Fruit fly (Drosophila melanogaster): ENCODE data around the gene if.

Gene if

DNA sequence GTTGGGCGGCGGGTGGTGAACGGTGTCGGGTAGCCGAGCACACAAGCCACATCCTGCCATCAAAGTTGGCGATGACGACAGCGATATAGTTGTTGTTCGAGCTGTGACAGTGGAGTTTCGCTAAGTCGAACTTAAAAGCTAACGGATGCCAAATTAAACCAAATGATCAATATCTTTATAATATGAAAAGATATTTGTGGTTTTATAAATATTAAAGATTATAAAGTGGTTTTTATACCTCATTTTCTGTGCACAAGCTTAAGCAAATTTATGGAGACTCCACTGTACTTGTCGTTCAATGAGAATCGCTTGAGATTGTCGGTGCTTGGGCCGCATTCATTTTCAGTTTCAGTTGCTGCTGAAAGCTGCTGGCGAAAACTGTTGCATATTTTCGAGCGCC is 38.8 kb upstream of the if start (continued):
- TF ChIP-seq Fer3 (tag; optimal IDR thresholded peaks at IDR 0.05) = peak; percentile 49
- TF ChIP-seq CG14014 (GFP tag; IDR thresholded peaks at IDR 0.05) = peak; percentile 48; the same call in 1 of the 2 replicates
- peak; percentile 32 for TF ChIP-seq ewg (GFP tag; optimal IDR thresholded peaks at IDR 0.05)
- peak in 1 of 2 experiments; percentile 38 for TF ChIP-seq Eip74EF (GFP tag; optimal IDR thresholded peaks at IDR 0.05)
- TF ChIP-seq dmrt99B (tag; optimal IDR thresholded peaks at IDR 0.05) = peak; percentile 70
- no peak for TF ChIP-seq sqz (GFP tag; optimal IDR thresholded peaks at IDR 0.05)
- TF ChIP-seq CG2120 (GFP tag; optimal IDR thresholded peaks at IDR 0.05) = peak; percentile 29
- TF ChIP-seq onecut (GFP tag; IDR thresholded peaks at IDR 0.05) = peak; percentile 41
- no peak for TF ChIP-seq sug (tag; optimal IDR thresholded peaks at IDR 0.05)
- TF ChIP-seq Dad (GFP tag; optimal IDR thresholded peaks at IDR 0.05) = no peak
- peak; percentile 3 for TF ChIP-seq Nf-YB (GFP tag; optimal IDR thresholded peaks at IDR 0.05)
- peak; percentile 35 for TF ChIP-seq CG4424 (GFP tag; optimal IDR thresholded peaks at IDR 0.05)
- TF ChIP-seq CG10543 (GFP tag; optimal IDR thresholded peaks at IDR 0.05) = no peak
- TF ChIP-seq bowl (GFP tag; IDR thresholded peaks at IDR 0.05) = 0 out of 2 replicates have a peak, but pooled peaks have one; percentile 18
- TF ChIP-seq trh (GFP tag; optimal IDR thresholded peaks at IDR 0.05) = no peak
- TF ChIP-seq fd64A (GFP tag; optimal IDR thresholded peaks at IDR 0.05) = no peak
- TF ChIP-seq Xrp1 (GFP tag; IDR thresholded peaks at IDR 0.05) = peak; percentile 77
- no peak for TF ChIP-seq h (optimal IDR thresholded peaks at IDR 0.05)
- TF ChIP-seq Nf-YA (GFP tag; IDR thresholded peaks at IDR 0.05) = peak; percentile 42; the same call in 1 of the 2 replicates
- no peak for TF ChIP-seq Dip3 (GFP tag; optimal IDR thresholded peaks at IDR 0.05)
- TF ChIP-seq pnt (GFP tag; optimal IDR thresholded peaks at IDR 0.05) = no peak
- TF ChIP-seq CG16863 (GFP tag; optimal IDR thresholded peaks at IDR 0.05) = no peak
- TF ChIP-seq Usf (GFP tag; optimal IDR thresholded peaks at IDR 0.05) = no peak
- no peak for TF ChIP-seq Dref (GFP tag; IDR thresholded peaks at IDR 0.05)
- peak; percentile 37; the same call in 1 of the 2 replicates for TF ChIP-seq peb (GFP tag; IDR thresholded peaks at IDR 0.05)
- TF ChIP-seq CG2875 (GFP tag; optimal IDR thresholded peaks at IDR 0.05) = peak; percentile 17
- TF ChIP-seq Fer2 (tag; optimal IDR thresholded peaks at IDR 0.05) = no peak
- TF ChIP-seq CG30020 (tag; optimal IDR thresholded peaks at IDR 0.05) = no peak
- no peak for TF ChIP-seq en (GFP tag; optimal IDR thresholded peaks at IDR 0.05)
- TF ChIP-seq CG2678 (tag; optimal IDR thresholded peaks at IDR 0.05) = peak; percentile 70
- no peak for TF ChIP-seq HmgD (GFP tag; optimal IDR thresholded peaks at IDR 0.05)
- TF ChIP-seq CG34422 (GFP tag; IDR thresholded peaks at IDR 0.05) = peak; percentile 38; the same call in 1 of the 3 replicates
- TF ChIP-seq CHES-1-like (GFP tag; optimal IDR thresholded peaks at IDR 0.05) = no peak
- no peak for TF ChIP-seq z (GFP tag; IDR thresholded peaks at IDR 0.05)
- no peak for TF ChIP-seq CG4360 (GFP tag; IDR thresholded peaks at IDR 0.05)
- no peak for TF ChIP-seq CG12155 (GFP tag; optimal IDR thresholded peaks at IDR 0.05)
- no peak for TF ChIP-seq Bteb2 (GFP tag; optimal IDR thresholded peaks at IDR 0.05)
- TF ChIP-seq CG14050 (GFP tag; IDR thresholded peaks at IDR 0.05) = peak; percentile 55; the same call in 1 of the 3 replicates
- TF ChIP-seq CG17328 (GFP tag; IDR thresholded peaks at IDR 0.05) = peak; percentile 39; the same call in 1 of the 2 replicates
- no peak for TF ChIP-seq Ravus (GFP tag; IDR thresholded peaks at IDR 0.05)
- peak; percentile 34 for TF ChIP-seq Abd-B (GFP tag; optimal IDR thresholded peaks at IDR 0.05)
- TF ChIP-seq vnd (GFP tag; IDR thresholded peaks at IDR 0.05; ENCODE audit: partially characterized antibody) = no peak
- TF ChIP-seq scrt (GFP tag; optimal IDR thresholded peaks at IDR 0.05) = peak; percentile 1
- TF ChIP-seq tna (GFP tag; IDR thresholded peaks at IDR 0.05; ENCODE audit: partially characterized antibody) = no peak
- no peak for TF ChIP-seq corto (GFP tag; optimal IDR thresholded peaks at IDR 0.05)
- no peak for TF ChIP-seq stwl (tag; optimal IDR thresholded peaks at IDR 0.05)
- TF ChIP-seq CG16813 (GFP tag; IDR thresholded peaks at IDR 0.05; ENCODE audit: partially characterized antibody) = no peak
- TF ChIP-seq CG14965 (GFP tag; optimal IDR thresholded peaks at IDR 0.05; ENCODE audit: borderline replicate concordance) = no peak
- TF ChIP-seq nerfin-2 (GFP tag; IDR thresholded peaks at IDR 0.05; ENCODE audit: partially characterized antibody) = no peak
- TF ChIP-seq ab (GFP tag; optimal IDR thresholded peaks at IDR 0.05) = no peak
- peak; percentile 76 for TF ChIP-seq vvl (GFP tag; IDR thresholded peaks at IDR 0.05)
